Fruit fly (Drosophila melanogaster) whole organism, embryonic: Measurements from ENCODE around the gene Mrm2.

Experiments
- BtbVII ChIP-seq: fragments of 200-800 bp; sonication (Bioruptor generic); optimal IDR thresholded peaks from 3 replicates; lab custom pipeline; 2017; ENCODE audit warnings: missing biosample characterization, mild to moderate bottlenecking, missing genetic modification characterization
- Bteb2 ChIP-seq: fragments of 200-800 bp; sonication (Bioruptor generic); optimal IDR thresholded peaks from 2 replicates; lab custom pipeline; 2016; ENCODE audit warnings: missing biosample characterization, missing genetic modification characterization
- C15 ChIP-seq: fragments of 200-800 bp; sonication (Bioruptor generic); IDR thresholded peaks from 3 replicates; pipeline ENCODE4 v1.3.6; 2022; ENCODE audit warnings: missing biosample characterization, missing genetic modification characterization
- CG10321 ChIP-seq: fragments of 200-800 bp; sonication (Bioruptor generic); IDR thresholded peaks from 2 replicates; pipeline ENCODE4 v1.3.6; 2022; ENCODE audit warnings: missing biosample characterization, missing genetic modification characterization
- CG10543 ChIP-seq: fragments of 200-800 bp; sonication (Bioruptor generic); optimal IDR thresholded peaks from 3 replicates; lab custom pipeline; 2017; ENCODE audit warnings: missing biosample characterization, mild to moderate bottlenecking, missing genetic modification characterization, moderate library complexity
- CG12104 ChIP-seq: fragments of 200-800 bp; sonication (Bioruptor generic); optimal IDR thresholded peaks from 3 replicates; lab custom pipeline; 2016; ENCODE audit warnings: missing biosample characterization, missing genetic modification characterization
- CG12744 ChIP-seq: fragments of 200-800 bp; sonication (Bioruptor generic); optimal IDR thresholded peaks from 2 replicates; lab custom pipeline; 2016; ENCODE audit warnings: missing biosample characterization, missing genetic modification characterization
- CG12942 ChIP-seq: fragments of 200-800 bp; sonication (Bioruptor generic); optimal IDR thresholded peaks from 3 replicates; lab custom pipeline; 2016; ENCODE audit warnings: missing biosample characterization, missing genetic modification characterization
- CG13624 ChIP-seq: fragments of 200-800 bp; sonication (Bioruptor generic); optimal IDR thresholded peaks from 2 replicates; lab custom pipeline; 2016; ENCODE audit warnings: missing biosample characterization, missing genetic modification characterization
- CG1529 ChIP-seq: fragments of 200-800 bp; sonication (Bioruptor generic); optimal IDR thresholded peaks from 3 replicates; lab custom pipeline; 2018; ENCODE audit warnings: missing biosample characterization, missing genetic modification characterization
- CG15514 ChIP-seq: fragments of 200-800 bp; sonication (Bioruptor generic); optimal IDR thresholded peaks from 3 replicates; lab custom pipeline; 2017; ENCODE audit warnings: missing biosample characterization, missing genetic modification characterization, mild to moderate bottlenecking, moderate library complexity, missing genetic modification reagents
- CG3163 ChIP-seq: fragments of 200-800 bp; sonication (Bioruptor generic); optimal IDR thresholded peaks from 3 replicates; lab custom pipeline; 2016; ENCODE audit warnings: missing biosample characterization, missing genetic modification characterization
- CG32767 ChIP-seq: fragments of 200-800 bp; sonication (Bioruptor generic); IDR thresholded peaks from 2 replicates; pipeline ENCODE4 v1.3.6; 2022; ENCODE audit warnings: missing biosample characterization, missing genetic modification characterization
- CG5953 ChIP-seq: fragments of 200-800 bp; sonication (Bioruptor generic); IDR thresholded peaks from 2 replicates; pipeline ENCODE4 v1.3.6; 2022; ENCODE audit warnings: missing biosample characterization, missing genetic modification characterization
- CG6272 ChIP-seq: fragments of 200-800 bp; sonication (Bioruptor generic); IDR thresholded peaks from 2 replicates; pipeline ENCODE4 v1.3.6; 2022; ENCODE audit warnings: missing biosample characterization, missing genetic modification characterization
- CG7745 ChIP-seq: fragments of 200-800 bp; sonication (Bioruptor generic); optimal IDR thresholded peaks from 2 replicates; lab custom pipeline; 2018; ENCODE audit warnings: missing biosample characterization, mild to moderate bottlenecking, missing genetic modification characterization, moderate library complexity
- CG7963 ChIP-seq: fragments of 200-800 bp; sonication (Bioruptor generic); IDR thresholded peaks from 3 replicates; pipeline ENCODE4 v1.3.6; 2022; ENCODE audit warnings: missing biosample characterization, missing genetic modification characterization; ENCODE audit not compliant: partially characterized antibody
- CG7987 ChIP-seq: fragments of 200-800 bp; sonication (Bioruptor generic); optimal IDR thresholded peaks from 2 replicates; lab custom pipeline; 2018; ENCODE audit warnings: missing biosample characterization, mild to moderate bottlenecking, missing genetic modification characterization, moderate library complexity
- CHES-1-like ChIP-seq: fragments of 200-800 bp; sonication (Bioruptor generic); optimal IDR thresholded peaks from 2 replicates; lab custom pipeline; 2016; ENCODE audit warnings: missing biosample characterization, missing genetic modification characterization
- D19B ChIP-seq: fragments of 200-800 bp; sonication (Bioruptor generic); optimal IDR thresholded peaks from 2 replicates; lab custom pipeline; 2017; ENCODE audit warnings: missing biosample characterization, mild to moderate bottlenecking, missing genetic modification characterization
- Dip3 ChIP-seq: fragments of 200-800 bp; sonication (Bioruptor generic); optimal IDR thresholded peaks from 3 replicates; lab custom pipeline; 2016; ENCODE audit warnings: missing biosample characterization, missing genetic modification characterization
- Dref ChIP-seq: fragments of 200-800 bp; sonication (Bioruptor generic); IDR thresholded peaks from 2 replicates; pipeline ENCODE4 v1.3.6; 2022; ENCODE audit warnings: missing biosample characterization, missing genetic modification characterization
- Mes4 ChIP-seq: fragments of 200-800 bp; sonication (Bioruptor generic); optimal IDR thresholded peaks from 2 replicates; lab custom pipeline; 2016; ENCODE audit warnings: missing biosample characterization, missing genetic modification characterization
- Myb ChIP-seq: fragments of 200-800 bp; sonication (Bioruptor generic); optimal IDR thresholded peaks from 2 replicates; lab custom pipeline; 2016; ENCODE audit warnings: missing biosample characterization, missing genetic modification characterization
- NC2α ChIP-seq: fragments of 200-800 bp; sonication (Bioruptor generic); optimal IDR thresholded peaks from 2 replicates; lab custom pipeline; 2016; ENCODE audit warnings: missing biosample characterization, missing genetic modification characterization
- Nf-YA ChIP-seq: fragments of 200-800 bp; sonication (Bioruptor generic); IDR thresholded peaks from 2 replicates; pipeline ENCODE4 v1.3.6; 2022; ENCODE audit warnings: missing biosample characterization, missing genetic modification characterization
- PHDP ChIP-seq: fragments of 200-800 bp; sonication (Bioruptor generic); optimal IDR thresholded peaks from 3 replicates; lab custom pipeline; 2018; ENCODE audit warnings: missing biosample characterization, mild to moderate bottlenecking, missing genetic modification characterization, moderate library complexity
- Rfx ChIP-seq: fragments of 200-800 bp; sonication (Bioruptor generic); IDR thresholded peaks from 2 replicates; pipeline ENCODE4 v1.3.6; 2022; ENCODE audit warnings: missing biosample characterization, missing genetic modification characterization
- TFAM ChIP-seq: fragments of 200-800 bp; sonication (Bioruptor generic); optimal IDR thresholded peaks from 2 replicates; lab custom pipeline; 2017; ENCODE audit warnings: missing biosample characterization, missing genetic modification characterization, inconsistent platforms
- ac ChIP-seq: fragments of 200-800 bp; sonication (Bioruptor generic); optimal IDR thresholded peaks from 3 replicates; lab custom pipeline; 2017; ENCODE audit warnings: missing biosample characterization, mild to moderate bottlenecking, missing genetic modification characterization
- ap ChIP-seq: fragments of 200-800 bp; sonication (Bioruptor generic); IDR thresholded peaks from 2 replicates; pipeline ENCODE4 v1.3.6; 2022; ENCODE audit warnings: missing biosample characterization, missing genetic modification characterization
- bsh ChIP-seq, 2 experiments: fragments of 200-800 bp; sonication (Bioruptor generic); optimal IDR thresholded peaks; 2 replicates each; lab custom pipeline; 2017 to 2018; ENCODE audit warnings: mild to moderate bottlenecking in 2 of 2, missing biosample characterization in 2 of 2, missing genetic modification characterization in 2 of 2, moderate library complexity in 1 of 2
- chinmo ChIP-seq: fragments of 200-800 bp; sonication (Bioruptor generic); IDR thresholded peaks from 4 replicates; pipeline ENCODE4 v1.3.6; 2022; ENCODE audit warnings: missing biosample characterization, missing genetic modification characterization; ENCODE audit not compliant: partially characterized antibody
- chm ChIP-seq: fragments of 200-800 bp; sonication (Bioruptor generic); IDR thresholded peaks from 2 replicates; pipeline ENCODE4 v1.3.6; 2022; ENCODE audit warnings: missing biosample characterization, missing genetic modification characterization
- crc ChIP-seq: fragments of 200-800 bp; sonication (Bioruptor generic); optimal IDR thresholded peaks from 2 replicates; lab custom pipeline; 2016; ENCODE audit warnings: missing biosample characterization, missing genetic modification characterization
- emc ChIP-seq: fragments of 200-800 bp; sonication (Bioruptor generic); optimal IDR thresholded peaks from 2 replicates; lab custom pipeline; 2016; ENCODE audit warnings: missing biosample characterization, missing genetic modification characterization
- grau ChIP-seq: fragments of 200-800 bp; optimal IDR thresholded peaks from 3 replicates; lab custom pipeline; 2019; ENCODE audit warnings: missing biosample characterization, mild to moderate bottlenecking, missing genetic modification characterization, moderate library complexity
- nmo ChIP-seq: fragments of 200-800 bp; sonication (Bioruptor generic); optimal IDR thresholded peaks from 2 replicates; lab custom pipeline; 2018; ENCODE audit warnings: missing biosample characterization, mild to moderate bottlenecking, missing genetic modification characterization, moderate library complexity
- odd ChIP-seq: fragments of 200-800 bp; sonication (Bioruptor generic); optimal IDR thresholded peaks from 2 replicates; lab custom pipeline; 2017; ENCODE audit warnings: missing biosample characterization, mild to moderate bottlenecking, missing genetic modification characterization
- org-1 ChIP-seq: fragments of 200-800 bp; sonication (Bioruptor generic); optimal IDR thresholded peaks from 2 replicates; lab custom pipeline; 2017; ENCODE audit warnings: missing biosample characterization, missing genetic modification characterization
- pfk ChIP-seq: fragments of 200-800 bp; sonication (Bioruptor generic); optimal IDR thresholded peaks from 2 replicates; lab custom pipeline; 2018; ENCODE audit warnings: missing biosample characterization, mild to moderate bottlenecking, missing genetic modification characterization, moderate library complexity
- rib ChIP-seq: fragments of 200-800 bp; sonication (Bioruptor generic); IDR thresholded peaks from 2 replicates; pipeline ENCODE4 v1.3.6; 2022; ENCODE audit warnings: missing biosample characterization, missing genetic modification characterization
- sc ChIP-seq, 3 experiments: fragments of >200 bp in 2 of 3; fragments of 200-800 bp in 1 of 3; sonication (Bioruptor generic) in 1 of 3; optimal IDR thresholded peaks; 2 replicates in 2 of 3; 3 replicates in 1 of 3; lab custom pipeline; 2017; ENCODE audit warnings: mild to moderate bottlenecking in 1 of 3, missing biosample characterization in 1 of 3, missing genetic modification characterization in 1 of 3, missing genetic modification reagents in 1 of 3
- schlank ChIP-seq: fragments of 200-800 bp; sonication (Bioruptor generic); optimal IDR thresholded peaks from 2 replicates; lab custom pipeline; 2018; ENCODE audit warnings: missing biosample characterization, mild to moderate bottlenecking, missing genetic modification characterization
- scrt ChIP-seq: fragments of 200-800 bp; sonication (Bioruptor generic); optimal IDR thresholded peaks from 2 replicates; lab custom pipeline; 2018; ENCODE audit warnings: missing biosample characterization, mild to moderate bottlenecking, missing genetic modification characterization, moderate library complexity
- slou ChIP-seq: fragments of 200-800 bp; sonication (Bioruptor generic); optimal IDR thresholded peaks from 3 replicates; lab custom pipeline; 2016; ENCODE audit warnings: missing biosample characterization, missing genetic modification characterization
- sna ChIP-seq: fragments of 200-800 bp; sonication (Bioruptor generic); IDR thresholded peaks from 2 replicates; pipeline ENCODE4 v1.3.6; 2022; ENCODE audit warnings: missing biosample characterization, missing genetic modification characterization; ENCODE audit not compliant: partially characterized antibody
- vvl ChIP-seq: fragments of 200-800 bp; sonication (Bioruptor generic); IDR thresholded peaks from 2 replicates; pipeline ENCODE4 v1.3.6; 2022; ENCODE audit warnings: missing biosample characterization, missing genetic modification characterization

The Mrm2 gene

DNA sequence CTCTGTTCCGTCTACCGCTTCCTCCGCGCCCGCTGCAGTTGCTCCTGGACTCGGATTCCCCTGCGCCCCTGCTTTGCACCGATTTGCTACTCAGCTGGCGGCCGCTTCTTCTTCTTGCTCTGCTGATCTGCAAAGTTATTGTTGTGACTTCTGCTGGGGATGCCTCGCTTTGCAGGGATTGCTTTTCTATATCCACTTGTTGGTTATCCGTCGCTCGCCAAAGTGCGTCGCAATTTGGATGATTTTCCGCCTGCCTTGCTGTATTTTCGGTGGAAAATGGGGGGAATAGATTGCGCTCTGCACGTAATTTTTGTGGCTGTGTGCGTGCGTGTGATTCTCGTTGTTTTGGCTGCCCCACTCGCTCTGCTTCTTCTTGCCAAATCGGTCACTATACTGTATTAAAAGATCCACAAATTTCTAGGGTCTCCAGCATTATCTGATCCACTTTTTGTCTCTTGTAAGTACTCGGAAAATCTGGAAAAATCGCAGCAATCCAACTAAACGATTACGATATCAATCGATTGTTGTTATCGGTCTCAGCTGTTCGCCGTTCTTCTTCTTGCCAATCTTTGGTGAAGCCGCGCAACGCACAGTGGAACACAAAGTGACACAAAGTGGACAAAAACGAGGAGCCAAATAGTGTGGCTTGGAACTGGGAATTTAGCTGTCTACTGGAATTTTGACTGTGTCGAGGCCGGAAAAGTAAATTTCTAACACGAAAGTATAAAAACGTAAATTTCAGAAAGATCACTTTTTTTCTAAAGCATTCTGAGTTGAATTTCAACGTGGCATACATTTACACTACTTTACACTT is 41.7 kb downstream of the Mrm2 start, which contains the start of gene ClpX (continued):
- no peak for TF ChIP-seq CG12104 (GFP tag; lab: Kevin White, UChicago)
- no peak for TF ChIP-seq CG1529 (GFP tag; lab: Kevin White, UChicago)
- peak; percentile 55 for TF ChIP-seq CG13624 (GFP tag; lab: Kevin White, UChicago)
- TF ChIP-seq NC2α (GFP tag; lab: Kevin White, UChicago), result no peak
- no peak for TF ChIP-seq Bteb2
- no peak for TF ChIP-seq emc (GFP tag; lab: Kevin White, UChicago)
- no peak for TF ChIP-seq Dip3
- no peak for TF ChIP-seq pfk (GFP tag; lab: Kevin White, UChicago)
- TF ChIP-seq odd (GFP tag; lab: Kevin White, UChicago), result no peak
- no peak for TF ChIP-seq bsh (GFP tag; optimal IDR thresholded peaks at IDR 0.05; lab: Kevin White, UChicago)
- TF ChIP-seq CG12744 (GFP tag; lab: Kevin White, UChicago), result no peak
- TF ChIP-seq ac (GFP tag; lab: Kevin White, UChicago), result no peak
- no peak for TF ChIP-seq ap
- TF ChIP-seq BtbVII (GFP tag; lab: Kevin White, UChicago), result no peak
- TF ChIP-seq CG7987, result no peak
- TF ChIP-seq Rfx (GFP tag; lab: Robert Waterston, UW), result 0 out of 2 replicates have a peak, but pooled peaks have one; percentile 14
- TF ChIP-seq org-1 (GFP tag; lab: Kevin White, UChicago), result no peak
- no peak; the same call in 1 of the 2 replicates for TF ChIP-seq chm
- no peak for TF ChIP-seq CG10321 (GFP tag; lab: Robert Waterston, UW)
- peak; percentile 63 for TF ChIP-seq CG15514 (GFP tag; lab: Kevin White, UChicago)
- no peak for TF ChIP-seq CG7745 (tag; lab: Kevin White, UChicago)
- peak; percentile 80 for TF ChIP-seq sna (GFP tag; lab: Robert Waterston, UW)

dm6 chr3R:19904865-19905373 is 43.5 kb downstream of the Mrm2 start, which contains the start of the genes Surf6 and RhoGAP92B:
TSS of gene Surf6 (minus strand) at chr3R:19904868.
TSS of gene RhoGAP92B (plus strand) at chr3R:19905164.
- TF ChIP-seq chinmo (GFP tag; lab: Robert Waterston, UW), result 0 out of 4 replicates have a peak, but pooled peaks have one; percentile 43
- TF ChIP-seq CG12942, result peak; percentile 49
- TF ChIP-seq sc (optimal IDR thresholded peaks at IDR 0.05; lab: Kevin White, UChicago), result no peak
- TF ChIP-seq sc (GFP tag; optimal IDR thresholded peaks at IDR 0.05; lab: Kevin White, UChicago), result peak; percentile 12
- TF ChIP-seq schlank (tag; lab: Kevin White, UChicago), result peak; percentile 4
- no peak for TF ChIP-seq CG7963 (GFP tag; lab: Robert Waterston, UW)
- peak; percentile 86 for TF ChIP-seq nmo (GFP tag; lab: Kevin White, UChicago)
- peak; percentile 2 for TF ChIP-seq D19B (GFP tag; lab: Kevin White, UChicago)
- no peak for TF ChIP-seq TFAM (GFP tag; lab: Kevin White, UChicago)
- peak; percentile 82 for TF ChIP-seq CG10543 (GFP tag; lab: Kevin White, UChicago)
- TF ChIP-seq C15, result no peak
- TF ChIP-seq grau (tag; lab: Kevin White, UChicago), result peak; percentile 64
- peak; percentile 56 for TF ChIP-seq scrt (GFP tag; lab: Kevin White, UChicago)
- TF ChIP-seq CHES-1-like (GFP tag; lab: Kevin White, UChicago), result peak; percentile 63
- TF ChIP-seq rib (GFP tag; lab: Robert Waterston, UW), result no peak
- peak; percentile 62 for TF ChIP-seq vvl (GFP tag; lab: Robert Waterston, UW)
- TF ChIP-seq CG6272 (GFP tag; lab: Robert Waterston, UW), result no peak
- peak; percentile 55 for TF ChIP-seq PHDP (tag; lab: Kevin White, UChicago)
- TF ChIP-seq CG5953 (GFP tag; lab: Robert Waterston, UW), result 0 out of 2 replicates have a peak, but pooled peaks have one; percentile 27
- TF ChIP-seq CG32767, result peak; percentile 60
- peak; percentile 68 for TF ChIP-seq Mes4
- peak; percentile 22 for TF ChIP-seq crc
- no peak for TF ChIP-seq slou (GFP tag; lab: Kevin White, UChicago)
- 0 out of 2 replicates have a peak, but pooled peaks have one; percentile 21 for TF ChIP-seq Dref (GFP tag; lab: Robert Waterston, UW)
- TF ChIP-seq Nf-YA (GFP tag; lab: Robert Waterston, UW), result no peak
- TF ChIP-seq CG3163 (GFP tag; lab: Kevin White, UChicago), result peak; percentile 38
- peak; percentile 73 for TF ChIP-seq CG13624 (GFP tag; lab: Kevin White, UChicago)
- TF ChIP-seq Myb, result peak; percentile 62
